Worm (Caenorhabditis elegans): ENCODE results near the gene C14B9.8.

Gene C14B9.8

DNA sequence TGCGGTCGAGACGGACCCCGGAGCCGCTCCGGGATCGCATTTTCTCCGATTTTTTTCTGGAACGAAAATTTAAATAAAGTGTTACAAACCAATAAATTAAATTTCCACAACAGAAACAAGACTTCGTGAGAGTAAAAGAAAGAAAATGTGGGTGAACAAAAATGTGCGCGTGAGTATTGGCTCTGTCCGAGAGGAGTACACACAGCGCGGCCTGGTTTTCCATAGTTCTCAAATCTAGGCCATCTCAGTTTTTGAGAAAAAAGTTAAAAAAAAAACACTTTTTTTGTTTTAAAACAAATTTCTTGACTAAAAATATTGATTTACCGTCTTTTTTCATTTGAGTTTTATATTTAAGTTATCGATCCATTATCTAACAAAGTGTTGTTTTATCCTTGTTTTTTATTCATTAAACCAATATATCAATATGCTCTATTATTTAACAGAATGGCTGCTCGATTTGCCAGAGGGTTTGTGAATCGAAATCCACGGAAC, at the start of gene C14B9.8, which contains the start of gene mrpl-18:
C14B9.8 (minus strand) TSS at position 56 of the 492 bp plus-strand sequence.
mrpl-18 (plus strand) TSS at position 442 of the 492 bp plus-strand sequence.
- TF ChIP-seq nhr-12 (tag; optimal IDR thresholded peaks at IDR 0.05) (no peak), tbx-2 (tag; optimal IDR thresholded peaks at IDR 0.05) (no peak), egl-27 (tag; optimal IDR thresholded peaks at IDR 0.05) (no peak), skn-1 (tag; optimal IDR thresholded peaks at IDR 0.05) (peak; percentile 32), nfya-1 (tag; optimal IDR thresholded peaks at IDR 0.05; ENCODE audit: insufficient read depth) (peak; percentile 70), nhr-25 (tag; optimal IDR thresholded peaks at IDR 0.05) (peak; percentile 15), nhr-76 (tag; optimal IDR thresholded peaks at IDR 0.05) (no peak), lin-39 (tag; optimal IDR thresholded peaks at IDR 0.05) (peak; percentile 30), ceh-9 (tag; optimal IDR thresholded peaks at IDR 0.05) (no peak), nhr-11 (tag; optimal IDR thresholded peaks at IDR 0.05) (no peak), ceh-82 (tag; optimal IDR thresholded peaks at IDR 0.05) (peak; percentile 6), ztf-4 (tag; optimal IDR thresholded peaks at IDR 0.05) (no peak), lin-15B (tag; optimal IDR thresholded peaks at IDR 0.05) (peak; percentile 84), mdl-1 (tag; optimal IDR thresholded peaks at IDR 0.05) (no peak), unc-39 (tag; optimal IDR thresholded peaks at IDR 0.05) (no peak), pha-4 (tag; optimal IDR thresholded peaks at IDR 0.05) (peak; percentile 68), lsy-12 (tag; optimal IDR thresholded peaks at IDR 0.05) (no peak), nhr-23 (tag; optimal IDR thresholded peaks at IDR 0.05) (no peak), egl-5 (tag; optimal IDR thresholded peaks at IDR 0.05) (no peak), elt-2 (tag; optimal IDR thresholded peaks at IDR 0.05) (peak; percentile 10), eor-1 (tag; optimal IDR thresholded peaks at IDR 0.05) (no peak), nhr-43 (tag; optimal IDR thresholded peaks at IDR 0.05; ENCODE audit: poor library complexity, severe bottlenecking) (peak; percentile 73), elt-1 (tag; optimal IDR thresholded peaks at IDR 0.05) (no peak), nhr-77 (tag; optimal IDR thresholded peaks at IDR 0.05) (no peak), nhr-28 (tag; optimal IDR thresholded peaks at IDR 0.05) (no peak)

DNA sequence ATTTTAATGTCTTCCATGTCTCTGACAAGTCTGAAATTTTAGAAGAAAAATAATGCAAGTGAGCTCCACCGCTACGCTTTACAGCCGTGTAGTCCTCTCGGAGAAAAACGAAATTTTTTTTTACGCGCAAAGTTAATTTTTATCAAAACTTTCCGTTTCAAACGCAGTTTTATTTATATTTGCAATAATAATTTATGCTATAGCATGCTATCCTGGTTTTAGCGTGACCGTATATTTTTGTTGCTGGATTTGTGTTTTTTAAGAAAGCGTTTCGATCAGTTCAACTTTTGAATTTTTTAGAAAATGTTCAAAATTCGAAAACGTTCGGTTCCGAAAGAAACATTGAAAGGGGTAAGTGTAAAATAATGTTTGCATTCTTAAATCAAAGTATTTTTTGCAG, 47.3 kb upstream of the C14B9.8 start, which contains the start of gene C50C3.1:
C50C3.1 (plus strand) TSS at position 301 of the 400 bp plus-strand sequence.
- no peak for TF ChIP-seq fkh-10 (GFP tag; optimal IDR thresholded peaks at IDR 0.05)
- TF ChIP-seq nhr-67 (tag; optimal IDR thresholded peaks at IDR 0.05) = no peak
- no peak for TF ChIP-seq snpc-4 (tag; optimal IDR thresholded peaks at IDR 0.05)
- TF ChIP-seq ceh-82 (tag; optimal IDR thresholded peaks at IDR 0.05) = no peak
- no peak for TF ChIP-seq nhr-28 (tag; optimal IDR thresholded peaks at IDR 0.05)
- no peak for TF ChIP-seq daf-12 (tag; optimal IDR thresholded peaks at IDR 0.05)
- no peak for TF ChIP-seq nhr-237 (tag; optimal IDR thresholded peaks at IDR 0.05)
- no peak for TF ChIP-seq unc-62 (GFP tag; optimal IDR thresholded peaks at IDR 0.05)
- no peak for TF ChIP-seq lin-39 (tag; optimal IDR thresholded peaks at IDR 0.05)
- TF ChIP-seq nhr-23 (tag; optimal IDR thresholded peaks at IDR 0.05) = no peak

DNA sequence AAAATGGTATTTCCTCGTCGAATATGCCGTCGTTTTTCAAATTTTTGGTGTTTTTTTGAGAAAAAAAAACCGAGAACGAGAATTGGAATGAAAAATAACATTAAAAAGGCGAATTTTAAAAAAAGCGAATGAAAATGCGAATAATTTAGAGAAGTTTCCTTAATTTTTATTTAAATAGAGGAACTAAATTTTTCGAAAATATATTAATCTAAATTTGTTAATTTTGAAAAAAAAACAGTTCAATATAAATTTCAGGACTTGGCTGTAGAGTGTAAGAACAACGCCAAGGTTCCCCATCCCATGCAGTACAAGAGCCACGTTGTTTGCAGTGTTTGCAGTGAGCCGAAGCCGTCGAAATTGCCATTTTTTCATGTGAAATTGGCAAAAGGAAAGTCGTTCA, 46.1 kb upstream of the C14B9.8 start, which contains the start of gene C50C3.19:
C50C3.19 (plus strand) TSS at position 301 of the 400 bp plus-strand sequence.
- TF ChIP-seq fkh-10 (GFP tag; optimal IDR thresholded peaks at IDR 0.05) = no peak
- TF ChIP-seq tbx-2 (tag; optimal IDR thresholded peaks at IDR 0.05) = no peak
- TF ChIP-seq snpc-4 (tag; optimal IDR thresholded peaks at IDR 0.05) = no peak
- no peak for TF ChIP-seq elt-1 (tag; optimal IDR thresholded peaks at IDR 0.05)
- TF ChIP-seq egl-5 (tag; optimal IDR thresholded peaks at IDR 0.05) = no peak
- TF ChIP-seq mml-1 (tag; optimal IDR thresholded peaks at IDR 0.05) = no peak
- no peak for TF ChIP-seq daf-12 (tag; optimal IDR thresholded peaks at IDR 0.05)
- TF ChIP-seq elt-2 (tag; optimal IDR thresholded peaks at IDR 0.05) = no peak
- TF ChIP-seq ZK546.5 (tag; optimal IDR thresholded peaks at IDR 0.05) = no peak
- TF ChIP-seq fkh-2 (tag; optimal IDR thresholded peaks at IDR 0.05) = no peak
- no peak for TF ChIP-seq ceh-16 (tag; optimal IDR thresholded peaks at IDR 0.05)
- no peak for TF ChIP-seq nhr-43 (tag; optimal IDR thresholded peaks at IDR 0.05; ENCODE audit: poor library complexity, severe bottlenecking)
- no peak for TF ChIP-seq ztf-4 (tag; optimal IDR thresholded peaks at IDR 0.05)
- no peak for TF ChIP-seq nhr-28 (tag; optimal IDR thresholded peaks at IDR 0.05)
- TF ChIP-seq ceh-9 (tag; optimal IDR thresholded peaks at IDR 0.05) = no peak
- no peak for TF ChIP-seq jun-1 (tag; optimal IDR thresholded peaks at IDR 0.05)
- TF ChIP-seq aly-2 (tag; optimal IDR thresholded peaks at IDR 0.05) = no peak
- TF ChIP-seq lin-39 (tag; optimal IDR thresholded peaks at IDR 0.05) = no peak
- TF ChIP-seq sea-2 (GFP tag; optimal IDR thresholded peaks at IDR 0.05) = no peak

Measured in whole organism, L3 larva.